Worm (Caenorhabditis elegans) whole organism, L2 larva: ENCODE results near the gene EGAP5.1.

Source experiments
- C34F6.9 ChIP-seq: fragments of 150-350 bp; optimal IDR thresholded peaks from 2 replicates; lab custom pipeline; 2014; ENCODE audit warnings: missing biosample characterization, missing genetic modification characterization
- F13H6.1 ChIP-seq: sonication (generic microtip); optimal IDR thresholded peaks from 2 replicates; lab custom pipeline; 2016; ENCODE audit warnings: missing genetic modification characterization, missing compliant biosample characterization
- R02D3.7 ChIP-seq: fragments of 150-350 bp; optimal IDR thresholded peaks from 2 replicates; lab custom pipeline; 2014; ENCODE audit warnings: missing biosample characterization, missing genetic modification characterization
- Y55F3AM.14 ChIP-seq: fragments of 200-800 bp; sonication (Bioruptor generic); optimal IDR thresholded peaks from 2 replicates; lab custom pipeline; 2018; ENCODE audit warnings: mild to moderate bottlenecking, missing genetic modification characterization, missing compliant biosample characterization
- alr-1 ChIP-seq: fragments of 150-350 bp; optimal IDR thresholded peaks from 2 replicates; lab custom pipeline; 2014; ENCODE audit warnings: missing biosample characterization, missing genetic modification characterization
- aly-2 ChIP-seq: fragments of 150-350 bp; optimal IDR thresholded peaks from 2 replicates; lab custom pipeline; 2014; ENCODE audit warnings: missing biosample characterization, missing genetic modification characterization
- ama-1 ChIP-seq: fragments of 150-350 bp; optimal IDR thresholded peaks from 2 replicates; lab custom pipeline; 2018; ENCODE audit warnings: inconsistent platforms
- blmp-1 ChIP-seq: sonication (generic microtip); optimal IDR thresholded peaks from 2 replicates; lab custom pipeline; 2017; ENCODE audit warnings: missing genetic modification characterization, mild to moderate bottlenecking, missing compliant biosample characterization, antibody characterized with exemption, moderate library complexity; ENCODE audit not compliant: insufficient read depth
- ceh-16 ChIP-seq: fragments of 150-350 bp; optimal IDR thresholded peaks from 2 replicates; lab custom pipeline; 2014; ENCODE audit warnings: missing biosample characterization, missing genetic modification characterization
- ceh-82 ChIP-seq: fragments of 150-350 bp; optimal IDR thresholded peaks from 2 replicates; lab custom pipeline; 2014; ENCODE audit warnings: missing biosample characterization, missing genetic modification characterization
- crh-2 ChIP-seq: sonication (generic microtip); optimal IDR thresholded peaks from 2 replicates; lab custom pipeline; 2017; ENCODE audit warnings: missing biosample characterization, missing genetic modification characterization
- egl-27 ChIP-seq: sonication (generic microtip); optimal IDR thresholded peaks from 3 replicates; lab custom pipeline; 2017; ENCODE audit warnings: missing biosample characterization, missing genetic modification reagents, missing genetic modification characterization
- elt-1 ChIP-seq: fragments of 150-350 bp; optimal IDR thresholded peaks from 2 replicates; lab custom pipeline; 2014; ENCODE audit warnings: missing biosample characterization, missing genetic modification characterization
- elt-3 ChIP-seq: sonication (generic microtip); optimal IDR thresholded peaks from 2 replicates; lab custom pipeline; 2017; ENCODE audit warnings: missing biosample characterization, missing genetic modification characterization
- fos-1 ChIP-seq: fragments of 150-350 bp; optimal IDR thresholded peaks from 2 replicates; lab custom pipeline; 2014; ENCODE audit warnings: missing biosample characterization, missing genetic modification characterization
- gmeb-1 ChIP-seq: fragments of 150-350 bp; optimal IDR thresholded peaks from 2 replicates; lab custom pipeline; 2014; ENCODE audit warnings: missing biosample characterization, missing genetic modification characterization
- lin-11 ChIP-seq: fragments of 150-350 bp; sonication (generic microtip); optimal IDR thresholded peaks from 2 replicates; lab custom pipeline; 2014; ENCODE audit warnings: missing biosample characterization, missing genetic modification characterization, inconsistent platforms, mixed read lengths
- lin-13 ChIP-seq: fragments of 150-350 bp; optimal IDR thresholded peaks from 2 replicates; lab custom pipeline; 2014; ENCODE audit warnings: missing biosample characterization, missing genetic modification reagents, missing genetic modification characterization
- lin-39 ChIP-seq: fragments of 150-350 bp; optimal IDR thresholded peaks from 2 replicates; lab custom pipeline; 2014; ENCODE audit warnings: missing biosample characterization, missing genetic modification reagents, missing genetic modification characterization
- lsy-2 ChIP-seq, 2 experiments: fragments of 150-350 bp in 1 of 2; sonication (generic microtip) in 1 of 2; optimal IDR thresholded peaks; 2 replicates each; lab custom pipeline; 2014 to 2017; ENCODE audit warnings: missing biosample characterization in 2 of 2, missing genetic modification characterization in 2 of 2
- mab-5 ChIP-seq: fragments of 150-350 bp; optimal IDR thresholded peaks from 2 replicates; lab custom pipeline; 2014; ENCODE audit warnings: missing biosample characterization, missing genetic modification characterization
- mbf-1 ChIP-seq: sonication (generic microtip); optimal IDR thresholded peaks from 2 replicates; lab custom pipeline; 2017; ENCODE audit warnings: missing biosample characterization, missing genetic modification characterization
- nhr-129 ChIP-seq: fragments of 150-350 bp; optimal IDR thresholded peaks from 2 replicates; lab custom pipeline; 2014; ENCODE audit warnings: missing biosample characterization, missing genetic modification characterization
- nhr-21 ChIP-seq: fragments of 150-350 bp; optimal IDR thresholded peaks from 2 replicates; lab custom pipeline; 2014; ENCODE audit warnings: missing biosample characterization, missing genetic modification characterization
- nhr-23 ChIP-seq: fragments of 150-350 bp; optimal IDR thresholded peaks from 2 replicates; lab custom pipeline; 2014; ENCODE audit warnings: missing biosample characterization, missing genetic modification reagents, missing genetic modification characterization
- nhr-237 ChIP-seq: fragments of 150-350 bp; optimal IDR thresholded peaks from 2 replicates; lab custom pipeline; 2014; ENCODE audit warnings: missing biosample characterization, missing genetic modification characterization
- nhr-25 ChIP-seq: fragments of 150-350 bp; sonication (generic microtip); optimal IDR thresholded peaks from 3 replicates; lab custom pipeline; 2014; ENCODE audit warnings: missing biosample characterization, missing genetic modification characterization
- nhr-6 ChIP-seq: fragments of 150-350 bp; optimal IDR thresholded peaks from 2 replicates; lab custom pipeline; 2014; ENCODE audit warnings: missing biosample characterization, missing genetic modification characterization
- sem-4 ChIP-seq: fragments of 150-350 bp; optimal IDR thresholded peaks from 2 replicates; lab custom pipeline; 2014; ENCODE audit warnings: missing biosample characterization, missing genetic modification reagents, missing genetic modification characterization
- sma-3 ChIP-seq: sonication (generic microtip); optimal IDR thresholded peaks from 2 replicates; lab custom pipeline; 2016; ENCODE audit warnings: missing genetic modification reagents, missing genetic modification characterization, missing compliant biosample characterization
- sma-9 ChIP-seq, 2 experiments: fragments of 150-350 bp in 1 of 2; sonication (generic microtip) in 1 of 2; optimal IDR thresholded peaks; 2 replicates each; lab custom pipeline; 2014 to 2016; ENCODE audit warnings: missing genetic modification characterization in 2 of 2, mild to moderate bottlenecking in 1 of 2, missing biosample characterization in 1 of 2, missing compliant biosample characterization in 1 of 2, missing genetic modification reagents in 1 of 2, moderate library complexity in 1 of 2
- snpc-4 ChIP-seq: fragments of 150-350 bp; optimal IDR thresholded peaks from 2 replicates; lab custom pipeline; 2014; ENCODE audit warnings: missing biosample characterization, missing genetic modification characterization
- unc-55 ChIP-seq: fragments of 150-350 bp; sonication (generic microtip); optimal IDR thresholded peaks from 3 replicates; lab custom pipeline; 2014; ENCODE audit warnings: missing biosample characterization, missing genetic modification reagents, missing genetic modification characterization
- unc-62 ChIP-seq: fragments of 150-350 bp; optimal IDR thresholded peaks from 2 replicates; lab custom pipeline; 2014; ENCODE audit warnings: missing biosample characterization, missing genetic modification reagents, missing genetic modification characterization
- zag-1 ChIP-seq: fragments of 150-350 bp; optimal IDR thresholded peaks from 2 replicates; lab custom pipeline; 2014; ENCODE audit warnings: missing biosample characterization, missing genetic modification characterization
- ztf-1 ChIP-seq: fragments of 200-800 bp; sonication (Bioruptor generic); conservative IDR thresholded peaks from 2 replicates; pipeline ENCODE4 v1.3.6; 2022; ENCODE audit warnings: missing genetic modification characterization, missing compliant biosample characterization
- ztf-11 ChIP-seq: sonication (generic microtip); optimal IDR thresholded peaks from 2 replicates; lab custom pipeline; 2017; ENCODE audit warnings: missing biosample characterization, missing genetic modification characterization
- ztf-4 ChIP-seq: fragments of 150-350 bp; optimal IDR thresholded peaks from 2 replicates; lab custom pipeline; 2014; ENCODE audit warnings: missing biosample characterization, missing genetic modification characterization

The EGAP5.1 gene

ce11 chrX:5199825-5200373 is 37.0 kb downstream of the EGAP5.1 start:
- TF ChIP-seq F13H6.1: peak; percentile 35
- no peak for TF ChIP-seq nhr-25 (tag; lab: Kevin White, UChicago)
- TF ChIP-seq fos-1 (tag; lab: Kevin White, UChicago): no peak
- TF ChIP-seq elt-3 (tag; lab: Kevin White, UChicago): no peak
- no peak for TF ChIP-seq alr-1 (tag; lab: Kevin White, UChicago)
- no peak for TF ChIP-seq mbf-1 (tag; lab: Kevin White, UChicago)
- peak; percentile 13 for TF ChIP-seq sma-9 (GFP tag; optimal IDR thresholded peaks at IDR 0.05; lab: Kevin White, UChicago)
- no peak for TF ChIP-seq sma-9 (tag; optimal IDR thresholded peaks at IDR 0.05; lab: Kevin White, UChicago)
- no peak for TF ChIP-seq nhr-23 (tag; lab: Kevin White, UChicago)
- no peak for TF ChIP-seq mab-5
- no peak for TF ChIP-seq nhr-21
- TF ChIP-seq ama-1 (lab: Kevin White, UChicago): no peak
- no peak for TF ChIP-seq snpc-4 (tag; lab: Kevin White, UChicago)
- TF ChIP-seq lsy-2 (tag; optimal IDR thresholded peaks at IDR 0.05; lab: Kevin White, UChicago): peak in 1 of 2 experiments; percentile 24
- no peak for TF ChIP-seq ztf-1 (GFP tag; lab: Robert Waterston, UW)
- TF ChIP-seq crh-2 (tag; lab: Kevin White, UChicago): no peak
- TF ChIP-seq blmp-1 (tag; lab: Kevin White, UChicago): no peak
- no peak for TF ChIP-seq ztf-4 (tag; lab: Kevin White, UChicago)
- TF ChIP-seq sma-3: no peak
- no peak for TF ChIP-seq ztf-11
- no peak for TF ChIP-seq lin-13
- no peak for TF ChIP-seq C34F6.9 (tag; lab: Kevin White, UChicago)
- TF ChIP-seq lin-11 (tag; lab: Kevin White, UChicago): no peak
- peak; percentile 2 for TF ChIP-seq lin-39 (tag; lab: Kevin White, UChicago)
- no peak for TF ChIP-seq R02D3.7 (tag; lab: Kevin White, UChicago)
- TF ChIP-seq aly-2 (tag; lab: Kevin White, UChicago): no peak
- no peak for TF ChIP-seq egl-27 (tag; lab: Kevin White, UChicago)
- no peak for TF ChIP-seq unc-55 (GFP tag; lab: Kevin White, UChicago)
- no peak for TF ChIP-seq ceh-82 (tag; lab: Kevin White, UChicago)
- TF ChIP-seq elt-1: no peak
- no peak for TF ChIP-seq nhr-129 (tag; lab: Kevin White, UChicago)
- TF ChIP-seq ceh-16 (tag; lab: Kevin White, UChicago): no peak
- peak; percentile 4 for TF ChIP-seq unc-62 (GFP tag; lab: Kevin White, UChicago)

- TF ChIP-seq zag-1: no peak
- no peak for TF ChIP-seq nhr-25 (tag; lab: Kevin White, UChicago)
- TF ChIP-seq nhr-129 (tag; lab: Kevin White, UChicago): no peak
- TF ChIP-seq gmeb-1 (tag; lab: Kevin White, UChicago): no peak
- no peak for TF ChIP-seq mab-5
- no peak for TF ChIP-seq unc-55 (GFP tag; lab: Kevin White, UChicago)
- no peak for TF ChIP-seq R02D3.7 (tag; lab: Kevin White, UChicago)
- no peak for TF ChIP-seq nhr-21
- no peak for TF ChIP-seq sem-4 (tag; lab: Kevin White, UChicago)
- TF ChIP-seq nhr-237 (tag; lab: Kevin White, UChicago): no peak
- TF ChIP-seq blmp-1 (tag; lab: Kevin White, UChicago): no peak
- TF ChIP-seq lin-39 (tag; lab: Kevin White, UChicago): no peak
- TF ChIP-seq nhr-6: no peak
- no peak for TF ChIP-seq elt-1
- TF ChIP-seq alr-1 (tag; lab: Kevin White, UChicago): no peak
- no peak for TF ChIP-seq Y55F3AM.14 (GFP tag; lab: Kevin White, UChicago)
- no peak for TF ChIP-seq ceh-16 (tag; lab: Kevin White, UChicago)
- TF ChIP-seq sma-3: no peak
- TF ChIP-seq, all 48 proteins: peak for 0
These were observed 39.0 kb downstream of the EGAP5.1 start for ce11 chrX:5201860-5202259.

ce11 chrX:5202399-5202798 is 39.5 kb downstream of the EGAP5.1 start:
- no peak for TF ChIP-seq mbf-1 (tag; lab: Kevin White, UChicago)
- TF ChIP-seq fos-1 (tag; lab: Kevin White, UChicago): peak; percentile 43
- TF ChIP-seq, all 48 proteins: peak for 1
